Fruit fly (Drosophila melanogaster) whole organism, adult: ENCODE measurements around the gene Cad96Cb.

Experiments used
- CG11617 ChIP-seq: fragments of 200-800 bp; sonication (Bioruptor generic); optimal IDR thresholded peaks from 2 replicates; lab custom pipeline; 2017; ENCODE audit warnings: mild to moderate bottlenecking, missing biosample characterization, missing genetic modification reagents, missing genetic modification characterization
- CG1620 ChIP-seq: fragments of 200-800 bp; sonication (Bioruptor generic); optimal IDR thresholded peaks from 2 replicates; lab custom pipeline; 2016; ENCODE audit warnings: missing biosample characterization, missing genetic modification characterization
- CG5204 ChIP-seq: fragments of 200-800 bp; sonication (Bioruptor generic); optimal IDR thresholded peaks from 2 replicates; lab custom pipeline; 2016; ENCODE audit warnings: missing biosample characterization, missing genetic modification characterization
- CG7101 ChIP-seq: fragments of 200-800 bp; sonication (Bioruptor generic); optimal IDR thresholded peaks from 2 replicates; lab custom pipeline; 2018; ENCODE audit warnings: missing biosample characterization, mild to moderate bottlenecking, missing genetic modification characterization, moderate library complexity
- Clk ChIP-seq: fragments of 200-800 bp; sonication (Bioruptor generic); optimal IDR thresholded peaks from 2 replicates; lab custom pipeline; 2017; ENCODE audit warnings: missing biosample characterization, missing genetic modification characterization
- Hr96 ChIP-seq: fragments of 200-800 bp; sonication (Bioruptor generic); optimal IDR thresholded peaks from 2 replicates; lab custom pipeline; 2016; ENCODE audit warnings: missing biosample characterization, missing genetic modification characterization
- kay ChIP-seq: fragments of 200-800 bp; sonication (Bioruptor generic); peaks from one replicate; lab custom pipeline; 2016; ENCODE audit warnings: missing biosample characterization, missing genetic modification characterization, borderline replicate concordance
- tj ChIP-seq: fragments of 200-800 bp; sonication (Bioruptor generic); optimal IDR thresholded peaks from 3 replicates; lab custom pipeline; 2017; ENCODE audit warnings: missing biosample characterization, mild to moderate bottlenecking, missing genetic modification characterization, moderate library complexity

DNA sequence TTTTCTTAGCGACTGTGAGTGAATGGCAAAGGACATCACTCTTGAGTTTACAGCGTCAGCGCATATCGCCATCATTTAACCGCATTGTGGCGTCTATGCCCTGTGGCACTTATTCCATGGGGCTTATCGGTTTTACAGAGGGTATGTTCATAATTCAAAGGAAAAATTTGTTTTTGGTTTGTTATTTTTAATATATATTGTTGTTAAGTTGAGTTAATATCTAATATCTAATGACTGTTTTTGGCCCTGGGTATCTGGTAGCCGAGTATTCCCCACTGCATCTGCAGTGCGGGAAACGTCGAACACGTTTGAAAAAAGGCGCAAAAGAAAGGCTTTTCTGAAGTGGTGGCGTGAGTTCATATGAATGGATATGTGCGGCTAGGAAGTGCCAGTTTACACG lies 53.6 kb downstream of the Cad96Cb start:
- no peak for TF ChIP-seq Hr96 (GFP tag; lab: Kevin White, UChicago)
- no peak for TF ChIP-seq tj (GFP tag; lab: Kevin White, UChicago)
- no peak for TF ChIP-seq Clk (GFP tag; lab: Kevin White, UChicago)
- TF ChIP-seq CG5204 (GFP tag; lab: Kevin White, UChicago), result no peak
- TF ChIP-seq CG1620, result no peak
- TF ChIP-seq kay, result no peak
- TF ChIP-seq CG11617 (GFP tag; lab: Kevin White, UChicago), result no peak
- no peak for TF ChIP-seq CG7101 (tag; lab: Kevin White, UChicago)
